Fruit fly (Drosophila melanogaster) whole organism, pupa: Measurements from ENCODE around the gene CG31436.

Source experiments
- CG10348 ChIP-seq: fragments of 200-800 bp; sonication (Bioruptor generic); IDR thresholded peaks from 2 replicates; pipeline ENCODE4 v1.3.6; 2022; ENCODE audit warnings: missing biosample characterization, missing genetic modification characterization
- CG12605 ChIP-seq: fragments of 200-800 bp; sonication (Bioruptor generic); IDR thresholded peaks from 2 replicates; pipeline ENCODE4 v1.3.6; 2022; ENCODE audit warnings: missing biosample characterization, missing genetic modification characterization
- CG13204 ChIP-seq: fragments of 200-800 bp; sonication (Bioruptor generic); optimal IDR thresholded peaks from 2 replicates; lab custom pipeline; 2018; ENCODE audit warnings: missing biosample characterization, mild to moderate bottlenecking, missing genetic modification characterization, moderate library complexity
- CG14655 ChIP-seq: fragments of 200-800 bp; sonication (Bioruptor generic); optimal IDR thresholded peaks from 3 replicates; lab custom pipeline; 2017; ENCODE audit warnings: mild to moderate bottlenecking, missing biosample characterization, missing genetic modification reagents, missing genetic modification characterization
- CG15710 ChIP-seq: fragments of 200-800 bp; sonication (Bioruptor generic); optimal IDR thresholded peaks from 2 replicates; lab custom pipeline; 2018; ENCODE audit warnings: missing biosample characterization, mild to moderate bottlenecking, missing genetic modification characterization, moderate library complexity
- CG17806 ChIP-seq: fragments of 200-800 bp; sonication (Bioruptor generic); optimal IDR thresholded peaks from 2 replicates; lab custom pipeline; 2018; ENCODE audit warnings: missing biosample characterization, mild to moderate bottlenecking, missing genetic modification characterization, moderate library complexity
- CG32121 ChIP-seq: fragments of 200-800 bp; sonication (Bioruptor generic); IDR thresholded peaks from 2 replicates; pipeline ENCODE4 v1.3.6; 2022; ENCODE audit warnings: missing biosample characterization, missing genetic modification characterization
- CG34367 ChIP-seq: fragments of 200-800 bp; sonication (Bioruptor generic); optimal IDR thresholded peaks from 2 replicates; lab custom pipeline; 2018; ENCODE audit warnings: missing biosample characterization, mild to moderate bottlenecking, missing genetic modification characterization
- CG4496 ChIP-seq: fragments of 200-800 bp; sonication (Bioruptor generic); IDR thresholded peaks from 3 replicates; pipeline ENCODE4 v1.3.6; 2022; ENCODE audit warnings: missing biosample characterization, missing genetic modification characterization
- CG8159 ChIP-seq: fragments of 200-800 bp; sonication (Bioruptor generic); optimal IDR thresholded peaks from 3 replicates; lab custom pipeline; 2018; ENCODE audit warnings: missing biosample characterization, mild to moderate bottlenecking, missing genetic modification characterization, moderate library complexity
- CG8301 ChIP-seq: fragments of 200-800 bp; sonication (Bioruptor generic); optimal IDR thresholded peaks from 2 replicates; lab custom pipeline; 2018; ENCODE audit warnings: missing biosample characterization, mild to moderate bottlenecking, missing genetic modification characterization
- CG9948 ChIP-seq: fragments of 200-800 bp; sonication (Bioruptor generic); optimal IDR thresholded peaks from 2 replicates; lab custom pipeline; 2018; ENCODE audit warnings: missing biosample characterization, mild to moderate bottlenecking, missing genetic modification characterization, moderate library complexity
- D1 ChIP-seq: fragments of 200-800 bp; sonication (Bioruptor generic); optimal IDR thresholded peaks from 2 replicates; lab custom pipeline; 2018; ENCODE audit warnings: missing biosample characterization, mild to moderate bottlenecking, missing genetic modification characterization, moderate library complexity
- EcR ChIP-seq: fragments of 200-800 bp; sonication (Bioruptor generic); optimal IDR thresholded peaks from 3 replicates; lab custom pipeline; 2019; ENCODE audit warnings: missing biosample characterization, missing genetic modification characterization, mild to moderate bottlenecking, moderate library complexity, missing genetic modification reagents
- Ets98B ChIP-seq: fragments of 200-800 bp; sonication (Bioruptor generic); IDR thresholded peaks from 2 replicates; pipeline ENCODE4 v1.3.6; 2022; ENCODE audit warnings: missing biosample characterization, missing genetic modification characterization
- Pif1A ChIP-seq: fragments of 200-800 bp; sonication (Bioruptor generic); optimal IDR thresholded peaks from 3 replicates; lab custom pipeline; 2016; ENCODE audit warnings: missing biosample characterization, missing genetic modification characterization
- Pif1B ChIP-seq: fragments of 200-800 bp; sonication (Bioruptor generic); optimal IDR thresholded peaks from 3 replicates; lab custom pipeline; 2016; ENCODE audit warnings: missing biosample characterization, missing genetic modification characterization
- Snoo ChIP-seq: fragments of 200-800 bp; sonication (Bioruptor generic); optimal IDR thresholded peaks from 3 replicates; lab custom pipeline; 2017; ENCODE audit warnings: missing biosample characterization, mild to moderate bottlenecking, missing genetic modification characterization, inconsistent platforms
- fd96Ca ChIP-seq: fragments of 200-800 bp; sonication (Bioruptor generic); IDR thresholded peaks from 3 replicates; pipeline ENCODE4 v1.3.6; 2022; ENCODE audit warnings: missing biosample characterization, missing genetic modification characterization
- gl ChIP-seq: fragments of 200-800 bp; sonication (Bioruptor generic); optimal IDR thresholded peaks from 2 replicates; lab custom pipeline; 2018; ENCODE audit warnings: missing biosample characterization, mild to moderate bottlenecking, missing genetic modification characterization
- rn ChIP-seq: fragments of 200-800 bp; sonication (Bioruptor generic); IDR thresholded peaks from 2 replicates; pipeline ENCODE4 v1.3.6; 2022; ENCODE audit warnings: missing biosample characterization, missing genetic modification characterization

The CG31436 gene

DNA sequence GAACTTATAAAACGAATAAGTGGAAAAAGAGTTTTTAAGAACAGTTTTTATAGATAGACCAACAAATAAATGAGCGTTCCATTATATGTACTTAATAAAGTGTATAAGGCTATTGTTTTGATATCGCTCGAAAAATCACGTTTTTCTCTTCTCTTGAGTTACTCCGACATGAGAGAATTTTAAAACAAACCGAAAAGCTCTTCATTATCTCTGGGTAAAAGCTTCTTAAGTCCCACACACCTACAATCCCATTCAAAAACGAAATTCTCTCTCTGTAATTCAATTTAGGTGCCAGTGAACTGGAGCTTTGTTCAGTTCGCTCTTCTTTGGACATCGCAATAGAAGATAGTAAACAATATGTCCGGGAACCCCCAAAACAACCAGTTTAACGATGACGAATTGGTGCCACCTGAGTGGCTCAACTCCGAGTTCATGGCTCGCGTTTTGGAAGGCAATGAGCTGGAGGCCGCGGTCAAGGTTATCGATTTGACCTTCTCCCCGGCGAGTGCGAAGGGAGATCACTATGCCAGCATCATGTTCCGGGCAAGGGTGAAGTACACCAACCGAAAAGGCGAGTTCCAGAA is at the start of gene CG31436:
TSS of gene CG31436 (plus strand) at position 281 of the 584 bp plus-strand sequence.
- TF ChIP-seq Snoo (no peak), CG14655 (GFP tag; lab: Kevin White, UChicago) (no peak), CG17806 (tag; lab: Kevin White, UChicago) (no peak), rn (GFP tag; lab: Robert Waterston, UW) (no peak), CG12605 (GFP tag; lab: Robert Waterston, UW) (no peak), Ets98B (GFP tag; lab: Robert Waterston, UW) (no peak), CG4496 (GFP tag; lab: Robert Waterston, UW) (no peak), EcR (GFP tag; lab: Kevin White, UChicago) (peak; percentile 74)

DNA sequence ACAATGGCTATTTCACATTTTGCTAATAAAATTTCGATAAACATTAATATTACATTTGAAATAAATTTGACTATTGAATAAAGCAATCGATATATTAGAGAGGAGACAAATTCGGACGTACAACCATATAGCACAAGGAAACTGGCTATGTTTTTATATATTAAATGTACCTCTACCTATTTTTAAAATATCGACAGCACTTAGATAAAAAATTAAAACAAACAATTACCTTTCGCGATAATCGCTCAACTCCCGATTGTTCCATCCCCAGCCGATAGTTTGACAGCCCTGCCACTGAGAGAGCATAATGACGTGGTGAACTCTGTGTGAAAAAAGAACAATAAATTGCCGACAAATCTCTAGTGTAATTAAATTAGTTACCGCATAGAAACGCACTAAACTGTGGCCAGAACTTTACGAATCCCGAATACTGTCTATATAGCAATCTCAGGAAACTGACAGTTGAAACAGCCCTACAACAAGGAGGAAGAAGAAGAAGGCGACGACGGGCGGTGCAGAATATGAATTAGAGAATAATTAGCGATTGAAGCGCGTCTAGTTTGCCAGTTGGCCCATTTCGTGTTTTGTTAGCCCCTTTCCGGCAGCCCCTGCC is 45.2 kb upstream of the CG31436 start, which contains the start of gene CG11857:
TSS of gene CG11857 (plus strand) at position 271 of the 613 bp plus-strand sequence.
- TF ChIP-seq CG13204 (GFP tag; lab: Kevin White, UChicago): no peak
- TF ChIP-seq CG14655 (GFP tag; lab: Kevin White, UChicago): no peak
- peak; percentile 96 for TF ChIP-seq rn (GFP tag; lab: Robert Waterston, UW)
- peak; percentile 93 for TF ChIP-seq CG8159 (tag; lab: Kevin White, UChicago)
- peak; percentile 97 for TF ChIP-seq CG32121 (GFP tag; lab: Robert Waterston, UW)
- TF ChIP-seq D1 (tag; lab: Kevin White, UChicago): no peak
- TF ChIP-seq CG17806 (tag; lab: Kevin White, UChicago): peak; percentile 93
- peak; percentile 92 for TF ChIP-seq CG8301
- TF ChIP-seq CG10348 (GFP tag; lab: Robert Waterston, UW): peak; percentile 96
- peak; percentile 95 for TF ChIP-seq Snoo
- peak; percentile 93 for TF ChIP-seq CG9948 (tag; lab: Kevin White, UChicago)
- TF ChIP-seq Ets98B (GFP tag; lab: Robert Waterston, UW): peak; percentile 96
- peak; percentile 98 for TF ChIP-seq fd96Ca (GFP tag; lab: Robert Waterston, UW)
- no peak for TF ChIP-seq Pif1B (GFP tag; lab: Kevin White, UChicago)
- TF ChIP-seq CG4496 (GFP tag; lab: Robert Waterston, UW): peak; percentile 98
- TF ChIP-seq CG12605 (GFP tag; lab: Robert Waterston, UW): peak; percentile 93
- peak; percentile 86 for TF ChIP-seq gl (tag; lab: Kevin White, UChicago)
- peak; percentile 96 for TF ChIP-seq CG15710 (tag; lab: Kevin White, UChicago)
- peak; percentile 55 for TF ChIP-seq EcR (GFP tag; lab: Kevin White, UChicago)
- no peak for TF ChIP-seq Pif1A (GFP tag; lab: Kevin White, UChicago)
- TF ChIP-seq CG34367 (tag; lab: Kevin White, UChicago): peak; percentile 92

DNA sequence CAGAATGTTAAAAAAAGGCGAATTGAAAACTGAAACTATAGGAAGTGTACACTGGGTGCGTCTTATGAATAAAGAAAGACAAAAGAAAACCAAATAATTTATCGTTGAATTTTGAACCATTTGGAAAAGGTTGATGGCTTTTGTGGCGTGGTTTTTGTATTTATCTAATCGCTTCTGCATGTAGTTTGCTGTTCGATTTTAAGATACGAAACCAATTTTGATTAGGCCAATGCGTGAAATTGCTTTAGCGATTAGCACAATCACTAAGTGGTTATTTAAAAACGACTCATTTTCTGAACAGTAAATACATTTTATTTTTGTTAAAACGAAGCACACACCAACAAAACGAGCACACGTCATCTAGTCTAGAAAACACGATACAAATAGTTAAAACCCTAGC is 43.3 kb upstream of the CG31436 start:
- TF ChIP-seq CG4496 (GFP tag; lab: Robert Waterston, UW) (no peak), CG32121 (GFP tag; lab: Robert Waterston, UW) (no peak), CG8159 (tag; lab: Kevin White, UChicago) (no peak), Snoo (no peak), CG14655 (GFP tag; lab: Kevin White, UChicago) (no peak), Pif1B (GFP tag; lab: Kevin White, UChicago) (no peak), CG8301 (no peak), CG34367 (tag; lab: Kevin White, UChicago) (no peak), CG12605 (GFP tag; lab: Robert Waterston, UW) (no peak), EcR (GFP tag; lab: Kevin White, UChicago) (no peak), CG10348 (GFP tag; lab: Robert Waterston, UW) (no peak), rn (GFP tag; lab: Robert Waterston, UW) (no peak), CG9948 (tag; lab: Kevin White, UChicago) (no peak), Pif1A (GFP tag; lab: Kevin White, UChicago) (no peak), Ets98B (GFP tag; lab: Robert Waterston, UW) (no peak), CG15710 (tag; lab: Kevin White, UChicago) (no peak), CG17806 (tag; lab: Kevin White, UChicago) (no peak), fd96Ca (GFP tag; lab: Robert Waterston, UW) (no peak), D1 (tag; lab: Kevin White, UChicago) (no peak)
- TF ChIP-seq, all 21 proteins: peak for 0

DNA sequence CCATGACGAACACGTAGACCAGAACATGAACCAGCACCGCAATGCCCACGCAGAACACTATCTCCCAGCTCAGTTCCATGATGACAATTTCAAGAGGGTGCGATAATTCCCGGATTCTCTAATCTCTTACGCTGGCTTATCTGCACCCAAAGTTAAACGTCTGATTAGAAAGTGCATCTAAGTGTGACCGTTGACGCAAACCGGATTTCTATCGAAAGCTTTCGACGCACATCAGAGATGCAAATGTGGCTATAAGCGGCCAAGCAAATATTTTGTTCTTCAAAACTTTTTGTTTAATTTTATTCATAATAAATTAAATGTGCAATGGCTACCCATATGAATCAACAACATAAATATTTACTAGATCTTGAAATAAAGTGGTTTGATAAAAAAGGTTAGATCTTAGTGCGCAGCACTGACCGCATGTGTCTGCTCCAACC is 41.6 kb upstream of the CG31436 start, which contains the start of the genes Kdsr and CG11858:
TSS of gene Kdsr (minus strand) at position 177 of the 440 bp plus-strand sequence.
TSS of gene CG11858 (plus strand) at position 420 of the 440 bp plus-strand sequence.
- TF ChIP-seq CG14655 (GFP tag; lab: Kevin White, UChicago): no peak
- TF ChIP-seq gl (tag; lab: Kevin White, UChicago): no peak
- peak; percentile 62 for TF ChIP-seq Ets98B (GFP tag; lab: Robert Waterston, UW)
- peak; percentile 46; the same call in 1 of the 2 replicates for TF ChIP-seq CG10348 (GFP tag; lab: Robert Waterston, UW)
- TF ChIP-seq CG32121 (GFP tag; lab: Robert Waterston, UW): peak; percentile 75
- TF ChIP-seq Snoo: peak; percentile 34
- TF ChIP-seq CG4496 (GFP tag; lab: Robert Waterston, UW): peak; percentile 82
- peak; percentile 49 for TF ChIP-seq CG9948 (tag; lab: Kevin White, UChicago)
- no peak for TF ChIP-seq CG8159 (tag; lab: Kevin White, UChicago)
- TF ChIP-seq CG12605 (GFP tag; lab: Robert Waterston, UW): no peak
- TF ChIP-seq CG34367 (tag; lab: Kevin White, UChicago): peak; percentile 39
- peak; percentile 81 for TF ChIP-seq EcR (GFP tag; lab: Kevin White, UChicago)
- no peak for TF ChIP-seq CG13204 (GFP tag; lab: Kevin White, UChicago)
- no peak for TF ChIP-seq Pif1A (GFP tag; lab: Kevin White, UChicago)
- TF ChIP-seq rn (GFP tag; lab: Robert Waterston, UW): no peak
- TF ChIP-seq fd96Ca (GFP tag; lab: Robert Waterston, UW): peak; percentile 64; the same call in 2 of the 3 replicates
- no peak for TF ChIP-seq Pif1B (GFP tag; lab: Kevin White, UChicago)
- no peak for TF ChIP-seq CG8301
- no peak for TF ChIP-seq D1 (tag; lab: Kevin White, UChicago)
- peak; percentile 53 for TF ChIP-seq CG17806 (tag; lab: Kevin White, UChicago)
- peak; percentile 48 for TF ChIP-seq CG15710 (tag; lab: Kevin White, UChicago)
